Fruit fly (Drosophila melanogaster) whole organism, embryonic: ENCODE results near the gene Cp110.

ENCODE experiments used
- Ada2b ChIP-seq: fragments of 200-800 bp; sonication (Bioruptor generic); IDR thresholded peaks from 2 replicates; pipeline ENCODE4 v1.3.6; 2022; ENCODE audit warnings: missing biosample characterization, missing genetic modification characterization
- CG6765 ChIP-seq: fragments of 200-800 bp; sonication (Bioruptor generic); optimal IDR thresholded peaks from 3 replicates; lab custom pipeline; 2017; ENCODE audit warnings: missing biosample characterization, mild to moderate bottlenecking, missing genetic modification characterization
- CTCF ChIP-seq: fragments of 200-800 bp; sonication (Bioruptor generic); optimal IDR thresholded peaks from 2 replicates; lab custom pipeline; 2017; ENCODE audit warnings: missing biosample characterization, mild to moderate bottlenecking, missing genetic modification characterization, moderate library complexity
- sd ChIP-seq: fragments of 200-800 bp; sonication (Bioruptor generic); optimal IDR thresholded peaks from 3 replicates; lab custom pipeline; 2018; ENCODE audit warnings: missing biosample characterization, mild to moderate bottlenecking, missing genetic modification characterization, moderate library complexity
- slp2 ChIP-seq: fragments of 200-800 bp; sonication (Bioruptor generic); optimal IDR thresholded peaks from 2 replicates; lab custom pipeline; 2016; ENCODE audit warnings: missing biosample characterization, missing genetic modification characterization

DNA sequence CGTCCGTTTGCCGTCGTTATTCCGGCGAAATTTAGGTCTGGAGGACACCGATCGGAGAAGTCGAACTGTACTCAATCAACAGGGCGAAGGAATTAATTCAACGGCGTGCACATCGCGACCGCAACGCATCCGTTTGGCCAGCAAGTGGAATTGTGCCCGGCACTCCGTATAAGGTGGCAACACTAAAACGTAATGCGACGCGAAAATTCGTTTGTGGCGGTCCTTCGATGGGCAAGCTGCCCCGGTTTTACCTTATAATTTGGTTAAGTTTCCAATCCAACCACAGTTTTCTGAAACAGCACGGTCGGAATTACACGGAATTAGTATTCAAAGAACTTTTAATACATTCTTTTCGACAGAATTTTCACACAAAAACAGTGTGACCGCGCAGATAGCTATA, 26.9 kb upstream of the Cp110 start, which contains the start of gene wap:
- TF ChIP-seq CG6765 (GFP tag; lab: Kevin White, UChicago) (no peak), sd (tag; lab: Kevin White, UChicago) (no peak), slp2 (GFP tag; lab: Kevin White, UChicago) (no peak), CTCF (GFP tag; lab: Kevin White, UChicago) (no peak), Ada2b (no peak)
